Worm (Caenorhabditis elegans) whole organism, early embryonic: ENCODE measurements around the gene nhr-275.

ENCODE experiments used
- B0310.2 ChIP-seq: sonication (generic microtip); optimal IDR thresholded peaks from 2 replicates; lab custom pipeline; 2016; ENCODE audit warnings: mild to moderate bottlenecking, missing genetic modification characterization, missing compliant biosample characterization
- aly-1 ChIP-seq: sonication (generic microtip); optimal IDR thresholded peaks from 2 replicates; lab custom pipeline; 2016; ENCODE audit warnings: missing genetic modification characterization, missing compliant biosample characterization
- ama-1 ChIP-seq: fragments of 150-350 bp; optimal IDR thresholded peaks from 2 replicates; lab custom pipeline; 2014
- ceh-13 ChIP-seq: fragments of 200-800 bp; sonication (Bioruptor generic); optimal IDR thresholded peaks from 2 replicates; lab custom pipeline; 2018; ENCODE audit warnings: mild to moderate bottlenecking, missing genetic modification characterization, missing compliant biosample characterization
- ceh-36 ChIP-seq: sonication (generic microtip); optimal IDR thresholded peaks from 2 replicates; lab custom pipeline; 2016; ENCODE audit warnings: missing genetic modification characterization, inconsistent platforms, missing compliant biosample characterization
- ets-7 ChIP-seq: sonication (generic microtip); optimal IDR thresholded peaks from 2 replicates; lab custom pipeline; 2016; ENCODE audit warnings: missing genotype, missing genetic modification characterization, missing compliant biosample characterization
- flt-1 ChIP-seq: fragments of 200-800 bp; sonication (Bioruptor generic); IDR thresholded peaks from 2 replicates; pipeline ENCODE4 v1.3.6; 2022; ENCODE audit warnings: missing genetic modification characterization, missing compliant biosample characterization
- hmg-4 ChIP-seq: fragments of 200-800 bp; sonication (Bioruptor generic); optimal IDR thresholded peaks from 2 replicates; lab custom pipeline; 2018; ENCODE audit warnings: mild to moderate bottlenecking, missing genetic modification characterization, missing compliant biosample characterization
- hnd-1 ChIP-seq: sonication (generic microtip); optimal IDR thresholded peaks from 2 replicates; lab custom pipeline; 2016; ENCODE audit warnings: missing genetic modification characterization, missing compliant biosample characterization
- pes-1 ChIP-seq: fragments of 200-800 bp; sonication (Bioruptor generic); IDR thresholded peaks from 2 replicates; pipeline ENCODE4 v1.3.6; 2022; ENCODE audit warnings: missing genetic modification reagents, missing genetic modification characterization, missing compliant biosample characterization
- scrt-1 ChIP-seq: fragments of 200-800 bp; sonication (Bioruptor generic); IDR thresholded peaks from 2 replicates; pipeline ENCODE4 v1.3.6; 2022; ENCODE audit warnings: missing genetic modification characterization, missing compliant biosample characterization
- sea-1 ChIP-seq: fragments of 200-800 bp; sonication (Bioruptor generic); conservative IDR thresholded peaks from 2 replicates; pipeline ENCODE4 v1.3.6; 2022; ENCODE audit warnings: missing genetic modification characterization, missing compliant biosample characterization
- tbx-11 ChIP-seq: fragments of 200-800 bp; sonication (Bioruptor generic); IDR thresholded peaks from 2 replicates; pipeline ENCODE4 v1.3.6; 2022; ENCODE audit warnings: missing genetic modification characterization, missing compliant biosample characterization

DNA sequence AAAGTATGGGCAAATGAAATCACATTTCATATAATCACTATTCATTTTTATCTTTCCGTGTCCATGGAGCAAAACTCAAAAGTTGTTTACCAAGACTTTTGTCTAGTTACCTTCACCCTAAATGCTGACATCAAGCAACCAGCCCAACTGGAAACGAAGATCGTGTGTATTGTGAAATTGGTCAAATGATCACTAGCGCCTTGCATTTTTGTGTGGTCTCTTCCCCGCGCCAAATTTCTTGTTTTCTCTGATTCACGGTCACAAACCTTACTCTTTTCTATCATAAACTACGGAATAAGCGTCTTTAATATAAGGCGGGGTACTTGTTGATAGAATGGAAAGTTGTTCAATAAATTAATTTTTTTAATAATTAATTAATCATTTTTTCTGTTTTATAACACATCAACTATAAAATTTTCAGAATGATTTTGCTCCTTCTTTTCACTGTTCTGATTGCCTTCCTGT is 16.7 kb downstream of the nhr-275 start, which contains the start of gene cyp-33C7:
- TF ChIP-seq ama-1 (lab: Kevin White, UChicago) (no peak), ets-7 (tag; lab: Kevin White, UChicago) (no peak), aly-1 (tag; lab: Kevin White, UChicago) (no peak), B0310.2 (no peak), hmg-4 (no peak), scrt-1 (GFP tag; lab: Robert Waterston, UW) (no peak), ceh-36 (tag; lab: Kevin White, UChicago) (no peak), pes-1 (no peak), hnd-1 (tag; lab: Kevin White, UChicago) (no peak), ceh-13 (no peak), tbx-11 (GFP tag; lab: Robert Waterston, UW) (no peak), flt-1 (GFP tag; lab: Robert Waterston, UW) (no peak), sea-1 (no peak)
